Fruit fly (Drosophila melanogaster): Measurements from ENCODE around the gene Fam92.

DNA sequence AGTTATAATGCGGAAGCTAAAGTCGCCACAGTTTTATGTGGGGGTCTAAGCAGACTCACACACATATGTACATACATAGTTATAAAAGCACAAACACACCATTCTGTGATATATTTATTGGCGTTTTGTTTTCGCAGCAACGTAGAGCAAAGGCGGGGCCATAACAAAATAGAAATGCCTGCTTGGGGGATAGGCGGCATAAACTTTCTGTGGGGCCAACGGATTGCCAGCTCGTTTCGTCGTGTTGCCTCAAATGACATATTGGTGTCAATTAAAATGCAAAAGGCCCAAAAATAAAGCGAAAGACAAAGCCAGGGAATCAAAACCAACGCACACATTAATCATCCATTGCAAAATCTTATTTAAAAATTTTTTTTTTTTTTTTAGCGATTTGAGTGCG, 44.1 kb downstream of the Fam92 start:
- TF ChIP-seq lz (GFP tag; optimal IDR thresholded peaks at IDR 0.05) (no peak), Sox15 (GFP tag; optimal IDR thresholded peaks at IDR 0.05) (no peak), CG8632 (GFP tag; optimal IDR thresholded peaks at IDR 0.05) (no peak), CG7368 (GFP tag; optimal IDR thresholded peaks at IDR 0.05) (no peak), CG16779 (tag; optimal IDR thresholded peaks at IDR 0.05) (no peak)
